Fruit fly (Drosophila melanogaster) whole organism, embryonic: ENCODE measurements around the gene CG15515.

ENCODE experiments used
- Aef1 ChIP-seq: fragments of 200-800 bp; sonication (Bioruptor generic); IDR thresholded peaks from 3 replicates; pipeline ENCODE4 v1.3.6; 2022; ENCODE audit warnings: missing biosample characterization, missing genetic modification characterization
- Bteb2 ChIP-seq: fragments of 200-800 bp; sonication (Bioruptor generic); optimal IDR thresholded peaks from 2 replicates; lab custom pipeline; 2016; ENCODE audit warnings: missing biosample characterization, missing genetic modification characterization
- CG10147 ChIP-seq: fragments of 200-800 bp; sonication (Bioruptor generic); optimal IDR thresholded peaks from 2 replicates; lab custom pipeline; 2019; ENCODE audit warnings: missing biosample characterization, mild to moderate bottlenecking, missing genetic modification characterization, moderate library complexity
- CG10321 ChIP-seq: fragments of 200-800 bp; sonication (Bioruptor generic); IDR thresholded peaks from 2 replicates; pipeline ENCODE4 v1.3.6; 2022; ENCODE audit warnings: missing biosample characterization, missing genetic modification characterization
- CG10366 ChIP-seq: fragments of 200-800 bp; sonication (Bioruptor generic); IDR thresholded peaks from 2 replicates; pipeline ENCODE4 v1.3.6; 2022; ENCODE audit warnings: missing biosample characterization, missing genetic modification characterization
- CG12155 ChIP-seq: fragments of 200-800 bp; sonication (Bioruptor generic); optimal IDR thresholded peaks from 3 replicates; lab custom pipeline; 2016; ENCODE audit warnings: missing biosample characterization, missing genetic modification characterization
- CG13775 ChIP-seq: fragments of 200-800 bp; sonication (Bioruptor generic); optimal IDR thresholded peaks from 3 replicates; lab custom pipeline; 2017; ENCODE audit warnings: missing biosample characterization, mild to moderate bottlenecking, missing genetic modification characterization
- CG13894 ChIP-seq: fragments of 200-800 bp; sonication (Bioruptor generic); optimal IDR thresholded peaks from 3 replicates; lab custom pipeline; 2018; ENCODE audit warnings: missing biosample characterization, mild to moderate bottlenecking, missing genetic modification characterization, moderate library complexity
- CG14860 ChIP-seq: fragments of 200-800 bp; sonication (Bioruptor generic); IDR thresholded peaks from 3 replicates; pipeline ENCODE4 v1.3.6; 2022; ENCODE audit warnings: missing biosample characterization, missing genetic modification characterization; ENCODE audit not compliant: partially characterized antibody
- CG15269 ChIP-seq: fragments of 200-800 bp; sonication (Bioruptor generic); optimal IDR thresholded peaks from 2 replicates; lab custom pipeline; 2018; ENCODE audit warnings: missing biosample characterization, mild to moderate bottlenecking, missing genetic modification characterization, moderate library complexity
- CG17361 ChIP-seq: fragments of 200-800 bp; sonication (Bioruptor generic); IDR thresholded peaks from 3 replicates; pipeline ENCODE4 v1.3.6; 2022; ENCODE audit warnings: missing biosample characterization, missing genetic modification characterization
- CG17568 ChIP-seq: fragments of 200-800 bp; sonication (Bioruptor generic); optimal IDR thresholded peaks from 2 replicates; lab custom pipeline; 2018; ENCODE audit warnings: missing biosample characterization, mild to moderate bottlenecking, missing genetic modification characterization, moderate library complexity
- CG17612 ChIP-seq: fragments of 200-800 bp; sonication (Bioruptor generic); IDR thresholded peaks from 2 replicates; pipeline ENCODE4 v1.3.6; 2022; ENCODE audit warnings: missing biosample characterization, missing genetic modification characterization
- CG2202 ChIP-seq: fragments of 200-800 bp; sonication (Bioruptor generic); optimal IDR thresholded peaks from 2 replicates; lab custom pipeline; 2018; ENCODE audit warnings: missing biosample characterization, mild to moderate bottlenecking, missing genetic modification characterization
- CG3065 ChIP-seq: fragments of 200-800 bp; sonication (Bioruptor generic); optimal IDR thresholded peaks from 2 replicates; lab custom pipeline; 2016; ENCODE audit warnings: missing biosample characterization, missing genetic modification characterization
- CG33213 ChIP-seq: fragments of 200-800 bp; sonication (Bioruptor generic); optimal IDR thresholded peaks from 3 replicates; lab custom pipeline; 2016; ENCODE audit warnings: missing biosample characterization, missing genetic modification characterization
- CG34224 ChIP-seq: fragments of 200-800 bp; sonication (Bioruptor generic); IDR thresholded peaks from 3 replicates; pipeline ENCODE4 v1.3.6; 2022; ENCODE audit warnings: missing biosample characterization, missing genetic modification characterization; ENCODE audit not compliant: partially characterized antibody
- CG3847 ChIP-seq: fragments of 200-800 bp; sonication (Bioruptor generic); IDR thresholded peaks from 2 replicates; pipeline ENCODE4 v1.3.6; 2022; ENCODE audit warnings: missing biosample characterization, missing genetic modification characterization
- CG3995 ChIP-seq: fragments of 200-800 bp; sonication (Bioruptor generic); optimal IDR thresholded peaks from 3 replicates; lab custom pipeline; 2016; ENCODE audit warnings: missing biosample characterization, missing genetic modification characterization
- CG6689 ChIP-seq: fragments of 200-800 bp; sonication (Bioruptor generic); IDR thresholded peaks from 2 replicates; pipeline ENCODE4 v1.3.6; 2022; ENCODE audit warnings: missing biosample characterization, missing genetic modification characterization
- CG9437 ChIP-seq: fragments of 200-800 bp; sonication (Bioruptor generic); optimal IDR thresholded peaks from 2 replicates; lab custom pipeline; 2018; ENCODE audit warnings: missing biosample characterization, mild to moderate bottlenecking, missing genetic modification characterization
- CG9727 ChIP-seq: fragments of 200-800 bp; sonication (Bioruptor generic); optimal IDR thresholded peaks from 3 replicates; lab custom pipeline; 2017; ENCODE audit warnings: missing biosample characterization, mild to moderate bottlenecking, missing genetic modification characterization
- CTCF ChIP-seq: fragments of 200-800 bp; sonication (Bioruptor generic); optimal IDR thresholded peaks from 2 replicates; lab custom pipeline; 2017; ENCODE audit warnings: missing biosample characterization, mild to moderate bottlenecking, missing genetic modification characterization, moderate library complexity
- CoRest ChIP-seq: fragments of 200-800 bp; sonication (Bioruptor generic); optimal IDR thresholded peaks from 3 replicates; lab custom pipeline; 2018; ENCODE audit warnings: missing biosample characterization, mild to moderate bottlenecking, missing genetic modification characterization, moderate library complexity
- Deaf1 ChIP-seq: fragments of 200-800 bp; optimal IDR thresholded peaks from 3 replicates; lab custom pipeline; 2019; ENCODE audit warnings: missing biosample characterization, mild to moderate bottlenecking, missing genetic modification characterization, moderate library complexity
- Doc3 ChIP-seq: fragments of 200-800 bp; sonication (Bioruptor generic); IDR thresholded peaks from 3 replicates; pipeline ENCODE4 v1.3.6; 2022; ENCODE audit warnings: missing biosample characterization, missing genetic modification characterization; ENCODE audit not compliant: partially characterized antibody
- Drgx ChIP-seq: fragments of 200-800 bp; sonication (Bioruptor generic); IDR thresholded peaks from 2 replicates; pipeline ENCODE4 v1.3.6; 2022; ENCODE audit warnings: missing biosample characterization, missing genetic modification characterization
- Ets97D ChIP-seq: fragments of 200-800 bp; sonication (Bioruptor generic); optimal IDR thresholded peaks from 3 replicates; lab custom pipeline; 2016; ENCODE audit warnings: missing biosample characterization, missing genetic modification characterization
- HmgZ ChIP-seq: fragments of 200-800 bp; sonication (Bioruptor generic); optimal IDR thresholded peaks from 2 replicates; lab custom pipeline; 2018; ENCODE audit warnings: missing biosample characterization, mild to moderate bottlenecking, missing genetic modification characterization
- Hr3 ChIP-seq: fragments of 200-800 bp; sonication (Bioruptor generic); optimal IDR thresholded peaks from 3 replicates; lab custom pipeline; 2016; ENCODE audit warnings: missing biosample characterization, missing genetic modification characterization
- Hr51 ChIP-seq, 2 experiments: fragments of 200-800 bp; sonication (Bioruptor generic); optimal IDR thresholded peaks; 2 replicates in 1 of 2; 3 replicates in 1 of 2; lab custom pipeline; 2016 to 2018; ENCODE audit warnings: missing biosample characterization in 2 of 2, missing genetic modification characterization in 2 of 2, mild to moderate bottlenecking in 1 of 2, moderate library complexity in 1 of 2
- Kr ChIP-seq: fragments of 200-800 bp; sonication (Bioruptor generic); optimal IDR thresholded peaks from 2 replicates; lab custom pipeline; 2017; ENCODE audit warnings: missing biosample characterization, mild to moderate bottlenecking, missing genetic modification characterization
- Mad ChIP-seq: fragments of 200-800 bp; sonication (Bioruptor generic); optimal IDR thresholded peaks from 2 replicates; lab custom pipeline; 2016; ENCODE audit warnings: missing biosample characterization, missing genetic modification characterization
- Meics ChIP-seq: fragments of 200-800 bp; sonication (Bioruptor generic); optimal IDR thresholded peaks from 2 replicates; lab custom pipeline; 2017; ENCODE audit warnings: missing biosample characterization, mild to moderate bottlenecking, missing genetic modification characterization
- Sin3A ChIP-seq: fragments of >200 bp; optimal IDR thresholded peaks from 2 replicates; lab custom pipeline; 2018
- Ssrp ChIP-seq: fragments of 200-800 bp; sonication (Bioruptor generic); optimal IDR thresholded peaks from 2 replicates; lab custom pipeline; 2018; ENCODE audit warnings: missing biosample characterization, mild to moderate bottlenecking, missing genetic modification characterization, moderate library complexity
- al ChIP-seq: fragments of 200-800 bp; sonication (Bioruptor generic); IDR thresholded peaks from 2 replicates; pipeline ENCODE4 v1.3.6; 2022; ENCODE audit warnings: missing biosample characterization, missing genetic modification characterization
- dpn ChIP-seq, 2 experiments: fragments of 200-800 bp; sonication (Bioruptor generic); optimal IDR thresholded peaks; 3 replicates each; lab custom pipeline; 2016; ENCODE audit warnings: missing biosample characterization in 2 of 2, missing genetic modification characterization in 2 of 2
- gfzf ChIP-seq: fragments of 200-800 bp; sonication (Bioruptor generic); optimal IDR thresholded peaks from 2 replicates; lab custom pipeline; 2016; ENCODE audit warnings: missing biosample characterization, mild to moderate bottlenecking, missing genetic modification characterization, moderate library complexity
- gt ChIP-seq: fragments of 200-800 bp; sonication (Bioruptor generic); IDR thresholded peaks from 2 replicates; pipeline ENCODE4 v1.3.6; 2022; ENCODE audit warnings: missing biosample characterization, missing genetic modification characterization
- kni ChIP-seq: fragments of 200-800 bp; sonication (Bioruptor generic); optimal IDR thresholded peaks from 3 replicates; lab custom pipeline; 2017; ENCODE audit warnings: mild to moderate bottlenecking, missing biosample characterization, missing genetic modification reagents, missing genetic modification characterization
- lilli ChIP-seq: fragments of 200-800 bp; sonication (Bioruptor generic); optimal IDR thresholded peaks from 3 replicates; lab custom pipeline; 2016; ENCODE audit warnings: missing biosample characterization, missing genetic modification characterization
- mirr ChIP-seq: fragments of 200-800 bp; sonication (Bioruptor generic); optimal IDR thresholded peaks from 3 replicates; lab custom pipeline; 2018; ENCODE audit warnings: missing biosample characterization, mild to moderate bottlenecking, missing genetic modification characterization
- onecut ChIP-seq: fragments of 200-800 bp; sonication (Bioruptor generic); IDR thresholded peaks from 2 replicates; pipeline ENCODE4 v1.3.6; 2022; ENCODE audit warnings: missing biosample characterization, missing genetic modification characterization
- pita ChIP-seq: fragments of 200-800 bp; sonication (Bioruptor generic); optimal IDR thresholded peaks from 2 replicates; lab custom pipeline; 2017; ENCODE audit warnings: missing biosample characterization, mild to moderate bottlenecking, missing genetic modification characterization
- sqz ChIP-seq: fragments of 200-800 bp; sonication (Bioruptor generic); optimal IDR thresholded peaks from 3 replicates; lab custom pipeline; 2018; ENCODE audit warnings: missing biosample characterization, mild to moderate bottlenecking, missing genetic modification characterization
- tap ChIP-seq: fragments of 200-800 bp; optimal IDR thresholded peaks from 3 replicates; lab custom pipeline; 2019; ENCODE audit warnings: missing biosample characterization, mild to moderate bottlenecking, missing genetic modification characterization, moderate library complexity
- tll ChIP-seq, 2 experiments: fragments of 200-800 bp in 1 of 2; fragments of >200 bp in 1 of 2; sonication (Bioruptor generic) in 1 of 2; optimal IDR thresholded peaks; 2 replicates each; lab custom pipeline; 2017 to 2019; ENCODE audit warnings: missing biosample characterization in 2 of 2, missing genetic modification characterization in 2 of 2, mild to moderate bottlenecking in 1 of 2, moderate library complexity in 1 of 2
- wek ChIP-seq: fragments of 200-800 bp; sonication (Bioruptor generic); optimal IDR thresholded peaks from 3 replicates; lab custom pipeline; 2018; ENCODE audit warnings: missing biosample characterization, mild to moderate bottlenecking, missing genetic modification characterization, moderate library complexity
- zen ChIP-seq: fragments of 200-800 bp; sonication (Bioruptor generic); optimal IDR thresholded peaks from 3 replicates; lab custom pipeline; 2018; ENCODE audit warnings: missing biosample characterization, mild to moderate bottlenecking, missing genetic modification characterization, moderate library complexity
- zfh2 ChIP-seq: fragments of 200-800 bp; sonication (Bioruptor generic); optimal IDR thresholded peaks from 2 replicates; lab custom pipeline; 2016; ENCODE audit warnings: missing biosample characterization, missing genetic modification characterization

The CG15515 gene

dm6 chr3R:29859763-29860162 is 45.5 kb upstream of the CG15515 start (continued):
- TF ChIP-seq CG13775 (GFP tag; lab: Kevin White, UChicago) (peak; percentile 9), al (GFP tag; lab: Robert Waterston, UW) (no peak), CG2202 (tag; lab: Kevin White, UChicago) (no peak), zfh2 (GFP tag; lab: Kevin White, UChicago) (peak; percentile 37), dpn (GFP tag; optimal IDR thresholded peaks at IDR 0.05; lab: Kevin White, UChicago) (peak in 1 of 2 experiments; percentile 60), CG15269 (no peak), CG33213 (GFP tag; lab: Kevin White, UChicago) (no peak), Hr51 (GFP tag; optimal IDR thresholded peaks at IDR 0.05; lab: Kevin White, UChicago) (no peak), Bteb2 (GFP tag; lab: Kevin White, UChicago) (peak; percentile 17), CG3065 (no peak), Sin3A (lab: Kevin White, UChicago) (no peak), Deaf1 (tag; lab: Kevin White, UChicago) (no peak), wek (GFP tag; lab: Kevin White, UChicago) (peak; percentile 34), zen (tag; lab: Kevin White, UChicago) (peak; percentile 27), Drgx (GFP tag; lab: Robert Waterston, UW) (0 out of 2 replicates have a peak, but pooled peaks have one; percentile 30), CG3847 (GFP tag; lab: Robert Waterston, UW) (peak; percentile 49; the same call in 1 of the 2 replicates), lilli (GFP tag; lab: Kevin White, UChicago) (peak; percentile 67), onecut (GFP tag; lab: Robert Waterston, UW) (0 out of 2 replicates have a peak, but pooled peaks have one; percentile 10), CG17568 (no peak), pita (GFP tag; lab: Kevin White, UChicago) (no peak), tll (GFP tag; optimal IDR thresholded peaks at IDR 0.05; lab: Kevin White, UChicago) (no peak), mirr (peak; percentile 75), Mad (GFP tag; lab: Kevin White, UChicago) (peak; percentile 16), CG3995 (GFP tag; lab: Kevin White, UChicago) (no peak), CTCF (GFP tag; lab: Kevin White, UChicago) (peak; percentile 31), gfzf (GFP tag; lab: Kevin White, UChicago) (peak; percentile 72), Kr (no peak), CG13894 (tag; lab: Kevin White, UChicago) (peak; percentile 65), Ets97D (GFP tag; lab: Kevin White, UChicago) (peak; percentile 90), Hr3 (peak; percentile 25), CG9727 (peak; percentile 3), CG17612 (GFP tag; lab: Robert Waterston, UW) (no peak), CG6689 (GFP tag; lab: Robert Waterston, UW) (no peak), CG10366 (peak; percentile 40), CG14860 (GFP tag; lab: Robert Waterston, UW) (no peak), CG34224 (GFP tag; lab: Robert Waterston, UW) (peak; percentile 58), CG10147 (GFP tag; lab: Kevin White, UChicago) (peak; percentile 40), HmgZ (tag; lab: Kevin White, UChicago) (peak; percentile 72), CG9437 (GFP tag; lab: Kevin White, UChicago) (peak; percentile 3), kni (GFP tag; lab: Kevin White, UChicago) (no peak), CG10321 (GFP tag; lab: Robert Waterston, UW) (no peak), CG17361 (GFP tag; lab: Robert Waterston, UW) (peak; percentile 52; the same call in 1 of the 3 replicates), Meics (peak; percentile 66), tap (tag; lab: Kevin White, UChicago) (no peak), gt (GFP tag; lab: Robert Waterston, UW) (no peak), sqz (no peak), CoRest (tag; lab: Kevin White, UChicago) (peak; percentile 64), CG12155 (GFP tag; lab: Kevin White, UChicago) (peak; percentile 40), Ssrp (peak; percentile 35), Doc3 (GFP tag; lab: Robert Waterston, UW) (peak; percentile 31; the same call in 1 of the 3 replicates), Aef1 (GFP tag; lab: Robert Waterston, UW) (peak; percentile 13; the same call in 1 of the 3 replicates)
